Worm (Caenorhabditis elegans): ENCODE data around the gene F28H6.7.

DNA sequence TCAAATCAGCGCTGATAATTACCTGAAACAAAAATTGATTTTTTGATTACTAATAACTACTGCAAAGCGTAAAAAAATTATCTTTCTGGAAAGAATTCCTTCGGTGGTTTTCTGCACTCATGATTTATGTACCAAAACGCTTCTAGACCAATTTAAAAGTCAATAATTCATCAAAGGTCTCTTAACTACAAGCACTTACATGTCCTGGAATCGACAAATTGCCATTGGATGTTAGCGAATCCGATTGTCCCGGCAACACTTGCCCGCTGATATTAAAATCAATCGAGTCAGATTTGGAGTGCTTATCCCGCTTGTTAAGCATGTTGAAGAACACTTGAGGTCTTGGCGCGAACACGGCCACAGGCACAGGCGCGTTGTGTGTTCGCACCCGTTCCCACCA lies 49.2 kb downstream of the F28H6.7 start:
- TF ChIP-seq zfh-2 (GFP tag; conservative IDR thresholded peaks at IDR 0.05) = no peak
- no peak for TF ChIP-seq sea-2 (GFP tag; IDR thresholded peaks at IDR 0.05)
- TF ChIP-seq ceh-40 (GFP tag; IDR thresholded peaks at IDR 0.05) = no peak
